Fruit fly (Drosophila melanogaster) S2 (cell line): Measurements from ENCODE around the gene CycT.

Experiments used
- CG8478 ChIP-seq: fragments of >200 bp; optimal IDR thresholded peaks from 2 replicates; lab custom pipeline; 2018
- CTCF ChIP-seq, 2 experiments: fragments of >200 bp; optimal IDR thresholded peaks; 2 replicates each; lab custom pipeline; 2018

Gene CycT

DNA sequence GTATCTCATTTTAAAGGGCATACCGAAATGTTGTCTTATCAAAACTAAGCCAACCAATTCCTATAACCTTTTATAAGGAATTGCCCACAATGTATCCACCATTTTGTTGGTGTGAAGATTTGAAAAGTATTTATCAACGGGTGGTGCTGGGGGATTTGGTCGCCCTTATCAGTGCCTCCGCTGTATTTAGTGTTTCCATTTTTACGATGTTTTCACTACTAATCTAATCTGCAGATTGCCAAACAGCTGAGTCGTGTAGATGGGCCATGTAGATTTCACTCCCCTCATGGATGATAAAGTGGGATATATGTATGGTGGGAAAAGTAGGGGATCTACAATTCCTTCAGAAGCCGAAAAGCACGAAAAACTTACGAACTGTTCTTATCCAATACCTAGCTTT, 26.2 kb downstream of the CycT start:
- TF ChIP-seq CTCF (optimal IDR thresholded peaks at IDR 0.05; lab: Kevin White, UChicago) (no peak), CG8478 (lab: Kevin White, UChicago) (no peak)

DNA sequence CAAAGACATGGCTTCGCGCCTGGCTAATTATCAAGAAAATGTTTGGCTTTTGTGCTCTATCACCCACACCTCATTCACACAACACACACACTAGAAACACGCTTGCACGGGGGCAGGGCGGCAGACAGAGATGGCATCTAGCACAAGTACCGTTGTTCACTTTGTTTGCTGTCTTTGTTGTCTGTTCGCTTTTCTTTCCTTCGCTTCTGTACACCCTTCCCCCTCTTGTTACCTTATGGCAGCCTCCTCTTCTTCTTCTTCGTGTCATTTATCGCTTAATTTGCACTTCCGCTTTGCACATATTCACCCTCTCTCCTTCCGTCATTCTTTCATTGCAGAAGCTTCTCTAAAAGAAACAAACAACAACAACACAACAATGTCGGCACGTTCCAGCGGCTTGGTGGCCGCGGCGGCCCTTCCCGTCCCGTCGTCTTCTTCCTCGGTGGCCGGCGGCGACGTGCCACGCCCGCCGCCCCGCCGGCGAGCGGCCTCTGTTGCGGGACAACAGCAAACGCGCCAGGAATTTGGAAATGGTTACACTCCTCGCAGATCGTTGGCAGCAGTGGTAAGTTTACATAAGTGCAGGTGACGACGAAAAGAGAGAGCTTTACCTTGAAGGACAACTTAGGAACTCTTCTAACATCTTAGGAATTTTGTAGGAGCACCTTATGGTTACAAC, 27.0 kb downstream of the CycT start:
- TF ChIP-seq CTCF (optimal IDR thresholded peaks at IDR 0.05; lab: Kevin White, UChicago) = no peak
- no peak for TF ChIP-seq CG8478 (lab: Kevin White, UChicago)

DNA sequence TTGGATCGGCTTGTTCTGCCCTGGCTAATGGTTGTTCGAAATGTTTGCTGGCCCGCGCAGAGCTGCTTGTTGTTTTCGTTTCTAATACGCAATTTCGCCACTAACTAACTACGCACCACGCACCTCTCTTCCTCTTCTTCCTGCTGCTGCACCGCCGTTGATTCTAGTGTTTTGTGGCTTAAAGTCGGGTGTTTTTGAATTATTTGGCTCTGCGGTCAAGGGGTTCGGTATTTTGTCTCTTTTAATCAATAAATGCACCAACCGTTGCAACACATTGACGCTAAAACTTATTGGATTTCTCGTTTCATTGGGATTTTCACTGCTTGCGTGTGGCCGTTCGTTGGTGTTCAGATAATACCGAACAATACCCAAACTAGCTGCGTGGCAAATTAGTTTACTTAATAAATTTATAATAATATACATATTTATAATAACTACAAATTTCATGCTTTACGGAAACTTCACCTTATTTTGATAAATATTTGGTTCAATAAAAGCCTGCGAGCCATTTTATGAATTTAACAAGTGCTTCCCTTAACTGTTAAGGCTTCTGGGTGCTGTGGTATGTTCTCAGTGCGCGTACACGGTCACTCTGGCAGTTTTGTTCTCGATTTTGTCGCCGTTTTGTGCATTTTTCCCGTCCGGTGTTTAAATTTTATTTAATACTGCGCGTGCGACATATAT, 27.9 kb downstream of the CycT start, which contains the start of the genes Edc3 and Nedd4:
TSS of gene Edc3 (minus strand) at position 351 of the 684 bp plus-strand sequence.
TSS of gene Nedd4 (plus strand) at position 571 of the 684 bp plus-strand sequence.
- no peak for TF ChIP-seq CG8478 (lab: Kevin White, UChicago)
- no peak for TF ChIP-seq CTCF (optimal IDR thresholded peaks at IDR 0.05; lab: Kevin White, UChicago)

DNA sequence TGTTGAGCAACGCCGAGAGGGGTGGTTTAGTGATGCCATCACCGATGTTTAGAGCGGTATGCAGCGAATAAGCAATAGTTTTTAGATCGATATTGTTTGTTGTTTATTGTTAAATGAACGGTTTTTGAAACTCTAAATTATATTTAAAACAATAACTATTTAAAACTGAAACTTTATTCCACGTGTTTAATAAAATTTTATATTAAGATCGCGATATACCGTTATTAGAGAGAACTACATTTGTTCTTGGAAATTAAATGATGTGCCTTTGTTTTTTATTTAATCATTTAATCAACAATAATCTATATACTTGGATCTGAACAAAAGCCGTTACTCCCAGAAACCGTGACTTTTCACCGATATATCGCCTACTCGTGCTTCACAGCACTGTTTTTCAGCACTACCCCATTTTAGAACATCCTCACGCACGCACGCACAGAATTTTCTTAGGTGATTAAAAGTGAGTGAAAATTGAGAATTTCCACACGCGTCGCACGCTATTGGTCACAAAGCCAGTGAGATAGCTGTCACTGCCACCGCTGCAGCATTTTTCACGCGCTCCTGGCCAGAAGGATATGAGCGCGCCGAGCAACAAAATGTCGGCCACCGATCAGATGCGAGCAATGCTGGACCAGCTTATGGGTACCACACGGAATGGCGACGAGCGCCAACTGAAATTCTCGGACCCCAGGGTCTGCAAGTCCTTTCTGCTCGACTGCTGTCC, 43.5 kb downstream of the CycT start, which contains the start of the genes U4-U6-60K and CG7564:
TSS of gene U4-U6-60K (minus strand) at position 20 of the 724 bp plus-strand sequence.
TSS of gene CG7564 (plus strand) at position 406 of the 724 bp plus-strand sequence.
- TF ChIP-seq CG8478 (lab: Kevin White, UChicago) = no peak
- TF ChIP-seq CTCF (optimal IDR thresholded peaks at IDR 0.05; lab: Kevin White, UChicago) = no peak

DNA sequence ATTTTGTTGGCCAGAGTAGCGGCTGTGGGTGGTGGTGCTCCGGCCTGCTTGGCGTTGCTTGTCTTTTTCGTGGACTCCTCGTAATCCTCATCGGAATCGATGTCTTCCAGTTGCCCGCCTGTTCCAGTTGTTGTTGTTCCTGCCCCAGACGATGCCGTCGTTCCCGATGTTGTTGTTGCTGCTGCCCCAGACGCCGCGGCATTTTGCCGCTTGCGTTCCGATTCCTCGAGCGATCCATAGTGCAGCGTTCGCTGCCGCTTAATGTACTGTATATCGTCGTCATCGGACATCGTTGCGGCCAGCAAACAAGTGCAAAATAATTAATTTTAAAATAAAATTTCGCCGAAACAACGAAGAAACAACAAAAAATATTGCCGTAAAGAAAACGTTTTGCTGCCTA, 44.1 kb downstream of the CycT start:
- TF ChIP-seq CG8478 (lab: Kevin White, UChicago) = no peak
- TF ChIP-seq CTCF (optimal IDR thresholded peaks at IDR 0.05; lab: Kevin White, UChicago) = no peak

DNA sequence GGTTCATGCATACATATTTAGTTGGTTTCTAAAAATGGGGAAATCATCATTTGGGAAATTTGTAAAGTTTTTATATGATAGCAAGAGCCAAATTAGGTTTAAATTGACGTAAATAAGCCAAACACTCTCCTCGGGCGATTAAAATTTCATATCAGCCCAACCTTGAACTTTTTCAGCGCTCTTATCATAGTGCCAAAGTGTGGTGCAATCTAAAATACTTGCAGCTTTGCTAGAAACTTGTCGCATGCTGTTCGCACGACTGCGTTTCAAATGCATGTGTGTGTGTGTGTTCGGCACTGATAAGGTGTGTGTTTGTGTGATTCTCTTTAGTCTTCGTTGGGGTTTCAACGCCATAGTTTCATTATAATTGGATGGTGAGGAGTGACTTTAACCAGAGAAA, 50.8 kb downstream of the CycT start:
- no peak for TF ChIP-seq CG8478 (lab: Kevin White, UChicago)
- TF ChIP-seq CTCF (optimal IDR thresholded peaks at IDR 0.05; lab: Kevin White, UChicago) = no peak

DNA sequence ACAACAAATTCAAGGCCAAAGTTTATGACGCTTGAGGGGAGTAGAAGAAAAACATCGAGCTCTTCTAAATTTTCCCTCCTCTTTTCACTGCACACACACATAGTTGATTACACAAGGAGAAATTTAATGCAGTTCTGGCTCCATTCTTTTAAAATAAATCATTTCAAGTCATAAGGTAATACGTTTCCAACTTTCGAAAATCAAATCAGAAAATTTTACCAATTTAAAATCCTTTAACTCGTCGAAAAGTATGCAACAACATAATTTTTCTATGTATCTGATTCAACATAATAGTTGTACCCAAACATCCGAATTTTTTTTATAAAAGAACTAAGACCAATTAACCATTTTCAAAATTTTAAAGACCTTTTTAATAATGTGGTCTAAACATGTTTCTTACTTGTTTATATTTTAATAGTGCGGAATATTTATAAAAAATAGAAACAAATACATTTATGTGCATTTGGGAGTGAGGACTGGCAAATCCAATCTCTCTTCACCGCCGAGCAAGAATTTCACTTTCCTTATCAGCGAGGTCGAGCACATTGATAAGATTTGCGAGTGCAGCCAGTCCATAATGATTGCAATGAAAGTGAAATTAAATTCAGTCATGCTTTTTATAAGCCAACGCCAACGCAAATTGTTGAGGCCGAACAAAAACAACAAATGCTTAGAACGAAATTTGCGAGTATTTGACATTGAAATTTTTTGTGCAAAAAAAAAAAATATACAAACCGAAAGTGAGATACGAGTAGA, 51.4 kb downstream of the CycT start:
- TF ChIP-seq CG8478 (lab: Kevin White, UChicago) = no peak

DNA sequence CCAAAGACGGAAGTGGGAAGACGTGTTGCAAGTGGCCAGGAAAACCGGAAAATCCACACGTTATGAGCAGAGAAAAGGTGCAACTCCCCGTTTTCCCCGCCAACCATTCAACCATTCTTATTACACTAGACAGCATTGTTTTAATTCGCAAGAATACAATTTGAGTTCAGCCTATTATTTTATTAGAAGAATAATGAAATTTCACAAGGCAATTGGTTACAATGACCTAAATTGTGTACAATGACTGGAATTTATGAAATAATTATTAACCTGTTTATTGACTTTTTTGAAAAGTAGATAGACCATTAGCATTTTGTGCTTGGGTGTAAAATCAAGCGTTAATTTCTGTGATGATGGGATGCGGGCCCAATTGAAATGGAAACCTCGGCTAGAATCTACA, 53.0 kb downstream of the CycT start:
- TF ChIP-seq CG8478 (lab: Kevin White, UChicago) = no peak
- TF ChIP-seq CTCF (optimal IDR thresholded peaks at IDR 0.05; lab: Kevin White, UChicago) = no peak

DNA sequence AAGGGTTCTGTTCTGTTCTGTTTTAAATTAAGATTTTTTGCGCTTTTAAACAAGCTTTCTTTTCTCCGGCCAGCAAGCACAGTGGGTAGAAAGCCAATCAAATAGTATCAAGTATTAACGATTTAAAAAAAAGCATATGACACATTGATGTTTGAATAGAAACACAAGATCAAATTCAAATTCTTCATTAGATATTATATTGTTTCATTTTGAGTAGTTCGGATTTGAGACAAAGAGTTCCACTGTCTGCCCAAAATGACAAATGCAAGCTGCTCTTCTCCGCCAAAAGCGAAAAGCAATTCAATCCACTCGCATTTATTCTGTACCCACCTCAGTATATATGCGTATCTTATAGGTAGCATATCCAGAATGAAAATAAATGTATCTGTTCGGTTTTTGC, 55.4 kb downstream of the CycT start:
- TF ChIP-seq CTCF (optimal IDR thresholded peaks at IDR 0.05; lab: Kevin White, UChicago) (no peak), CG8478 (lab: Kevin White, UChicago) (no peak)
